Fruit fly (Drosophila melanogaster) whole organism, embryonic: ENCODE measurements around the gene CG9886.

Source experiments
- Ada2b ChIP-seq: fragments of 200-800 bp; sonication (Bioruptor generic); IDR thresholded peaks from 2 replicates; pipeline ENCODE4 v1.3.6; 2022; ENCODE audit warnings: missing biosample characterization, missing genetic modification characterization
- Adf1 ChIP-seq: fragments of 200-800 bp; sonication (Bioruptor generic); IDR thresholded peaks from 2 replicates; pipeline ENCODE4 v1.3.6; 2022; ENCODE audit warnings: missing biosample characterization, missing genetic modification characterization
- CG10147 ChIP-seq: fragments of 200-800 bp; sonication (Bioruptor generic); optimal IDR thresholded peaks from 2 replicates; lab custom pipeline; 2019; ENCODE audit warnings: missing biosample characterization, mild to moderate bottlenecking, missing genetic modification characterization, moderate library complexity
- CG10209 ChIP-seq: fragments of 200-800 bp; sonication (Bioruptor generic); optimal IDR thresholded peaks from 3 replicates; lab custom pipeline; 2017; ENCODE audit warnings: missing biosample characterization, mild to moderate bottlenecking, missing genetic modification characterization, missing genetic modification reagents
- CG10431 ChIP-seq: fragments of 200-800 bp; sonication (Bioruptor generic); optimal IDR thresholded peaks from 3 replicates; lab custom pipeline; 2018; ENCODE audit warnings: missing biosample characterization, mild to moderate bottlenecking, missing genetic modification characterization
- CG11085 ChIP-seq: fragments of 200-800 bp; sonication (Bioruptor generic); IDR thresholded peaks from 2 replicates; pipeline ENCODE4 v1.3.6; 2022; ENCODE audit warnings: missing biosample characterization, missing genetic modification characterization
- CG11247 ChIP-seq: fragments of 200-800 bp; sonication (Bioruptor generic); IDR thresholded peaks from 2 replicates; pipeline ENCODE4 v1.3.6; 2022; ENCODE audit warnings: missing biosample characterization, missing genetic modification characterization
- CG1603 ChIP-seq: fragments of 200-800 bp; sonication (Bioruptor generic); optimal IDR thresholded peaks from 2 replicates; lab custom pipeline; 2019; ENCODE audit warnings: missing biosample characterization, mild to moderate bottlenecking, missing genetic modification characterization, moderate library complexity
- CG17361 ChIP-seq: fragments of 200-800 bp; sonication (Bioruptor generic); IDR thresholded peaks from 3 replicates; pipeline ENCODE4 v1.3.6; 2022; ENCODE audit warnings: missing biosample characterization, missing genetic modification characterization
- CG17829 ChIP-seq: fragments of 200-800 bp; optimal IDR thresholded peaks from 2 replicates; lab custom pipeline; 2019; ENCODE audit warnings: missing biosample characterization, mild to moderate bottlenecking, missing genetic modification characterization, moderate library complexity
- CG18599 ChIP-seq: fragments of 200-800 bp; sonication (Bioruptor generic); optimal IDR thresholded peaks from 3 replicates; lab custom pipeline; 2017; ENCODE audit warnings: missing biosample characterization, missing genetic modification characterization, mild to moderate bottlenecking, moderate library complexity, missing genetic modification reagents
- CG2129 ChIP-seq: fragments of 200-800 bp; sonication (Bioruptor generic); IDR thresholded peaks from 2 replicates; pipeline ENCODE4 v1.3.6; 2022; ENCODE audit warnings: missing biosample characterization, missing genetic modification characterization; ENCODE audit not compliant: partially characterized antibody
- CG3163 ChIP-seq: fragments of 200-800 bp; sonication (Bioruptor generic); optimal IDR thresholded peaks from 3 replicates; lab custom pipeline; 2016; ENCODE audit warnings: missing biosample characterization, missing genetic modification characterization
- CG34376 ChIP-seq: fragments of 200-800 bp; sonication (Bioruptor generic); optimal IDR thresholded peaks from 2 replicates; lab custom pipeline; 2018; ENCODE audit warnings: missing biosample characterization, mild to moderate bottlenecking, missing genetic modification characterization
- CG7963 ChIP-seq: fragments of 200-800 bp; sonication (Bioruptor generic); IDR thresholded peaks from 3 replicates; pipeline ENCODE4 v1.3.6; 2022; ENCODE audit warnings: missing biosample characterization, missing genetic modification characterization; ENCODE audit not compliant: partially characterized antibody
- CG8924 ChIP-seq: fragments of 200-800 bp; optimal IDR thresholded peaks from 3 replicates; lab custom pipeline; 2019; ENCODE audit warnings: missing biosample characterization, mild to moderate bottlenecking, missing genetic modification characterization, moderate library complexity
- CG8944 ChIP-seq: fragments of 200-800 bp; sonication (Bioruptor generic); optimal IDR thresholded peaks from 3 replicates; lab custom pipeline; 2016; ENCODE audit warnings: missing biosample characterization, missing genetic modification characterization
- CG9876 ChIP-seq: fragments of 200-800 bp; sonication (Bioruptor generic); optimal IDR thresholded peaks from 2 replicates; lab custom pipeline; 2016; ENCODE audit warnings: missing biosample characterization, missing genetic modification characterization
- D19B ChIP-seq: fragments of 200-800 bp; sonication (Bioruptor generic); optimal IDR thresholded peaks from 2 replicates; lab custom pipeline; 2017; ENCODE audit warnings: missing biosample characterization, mild to moderate bottlenecking, missing genetic modification characterization
- Elba2 ChIP-seq: fragments of 200-800 bp; sonication (Bioruptor generic); optimal IDR thresholded peaks from 3 replicates; lab custom pipeline; 2016; ENCODE audit warnings: missing biosample characterization, missing genetic modification characterization
- Fer1 ChIP-seq: fragments of 200-800 bp; sonication (Bioruptor generic); optimal IDR thresholded peaks from 2 replicates; lab custom pipeline; 2017; ENCODE audit warnings: missing biosample characterization, mild to moderate bottlenecking, missing genetic modification characterization
- GATAe ChIP-seq: fragments of 200-800 bp; sonication (Bioruptor generic); conservative IDR thresholded peaks from 2 replicates; pipeline ENCODE4 v1.3.6; 2022; ENCODE audit warnings: missing biosample characterization, missing genetic modification characterization
- HHEX ChIP-seq: fragments of 200-800 bp; sonication (Bioruptor generic); optimal IDR thresholded peaks from 3 replicates; lab custom pipeline; 2017; ENCODE audit warnings: missing biosample characterization, mild to moderate bottlenecking, missing genetic modification characterization, missing genetic modification reagents
- Mrtf ChIP-seq: fragments of 200-800 bp; sonication (Bioruptor generic); IDR thresholded peaks from 3 replicates; pipeline ENCODE4 v1.3.6; 2022; ENCODE audit warnings: missing biosample characterization, missing genetic modification characterization
- NC2α ChIP-seq: fragments of 200-800 bp; sonication (Bioruptor generic); optimal IDR thresholded peaks from 2 replicates; lab custom pipeline; 2016; ENCODE audit warnings: missing biosample characterization, missing genetic modification characterization
- Nf-YC ChIP-seq: fragments of 200-800 bp; optimal IDR thresholded peaks from 3 replicates; lab custom pipeline; 2019; ENCODE audit warnings: missing biosample characterization, mild to moderate bottlenecking, missing genetic modification characterization, moderate library complexity
- Oaz ChIP-seq: fragments of 200-800 bp; sonication (Bioruptor generic); IDR thresholded peaks from 2 replicates; pipeline ENCODE4 v1.3.6; 2022; ENCODE audit warnings: missing biosample characterization, missing genetic modification characterization
- Ssrp ChIP-seq: fragments of 200-800 bp; sonication (Bioruptor generic); optimal IDR thresholded peaks from 2 replicates; lab custom pipeline; 2018; ENCODE audit warnings: missing biosample characterization, mild to moderate bottlenecking, missing genetic modification characterization, moderate library complexity
- Tbp ChIP-seq: fragments of >200 bp; optimal IDR thresholded peaks from 2 replicates; lab custom pipeline; 2018; ENCODE audit warnings: missing biosample characterization, missing genetic modification characterization
- ac ChIP-seq: fragments of 200-800 bp; sonication (Bioruptor generic); optimal IDR thresholded peaks from 3 replicates; lab custom pipeline; 2017; ENCODE audit warnings: missing biosample characterization, mild to moderate bottlenecking, missing genetic modification characterization
- ato ChIP-seq: fragments of 200-800 bp; sonication (Bioruptor generic); IDR thresholded peaks from 2 replicates; pipeline ENCODE4 v1.3.6; 2022; ENCODE audit warnings: missing biosample characterization, missing genetic modification characterization; ENCODE audit not compliant: partially characterized antibody
- bigmax ChIP-seq: fragments of 200-800 bp; sonication (Bioruptor generic); optimal IDR thresholded peaks from 2 replicates; lab custom pipeline; 2018; ENCODE audit warnings: missing biosample characterization, mild to moderate bottlenecking, missing genetic modification characterization
- bsh ChIP-seq, 2 experiments: fragments of 200-800 bp; sonication (Bioruptor generic); optimal IDR thresholded peaks; 2 replicates each; lab custom pipeline; 2017 to 2018; ENCODE audit warnings: mild to moderate bottlenecking in 2 of 2, missing biosample characterization in 2 of 2, missing genetic modification characterization in 2 of 2, moderate library complexity in 1 of 2
- chinmo ChIP-seq: fragments of 200-800 bp; sonication (Bioruptor generic); IDR thresholded peaks from 4 replicates; pipeline ENCODE4 v1.3.6; 2022; ENCODE audit warnings: missing biosample characterization, missing genetic modification characterization; ENCODE audit not compliant: partially characterized antibody
- crc ChIP-seq: fragments of 200-800 bp; sonication (Bioruptor generic); optimal IDR thresholded peaks from 2 replicates; lab custom pipeline; 2016; ENCODE audit warnings: missing biosample characterization, missing genetic modification characterization
- dmrt11E ChIP-seq: fragments of 200-800 bp; sonication (Bioruptor generic); optimal IDR thresholded peaks from 3 replicates; lab custom pipeline; 2018; ENCODE audit warnings: missing biosample characterization, mild to moderate bottlenecking, missing genetic modification characterization, moderate library complexity
- fu2 ChIP-seq: fragments of 200-800 bp; sonication (Bioruptor generic); optimal IDR thresholded peaks from 2 replicates; lab custom pipeline; 2016; ENCODE audit warnings: missing biosample characterization, missing genetic modification characterization
- ham ChIP-seq: fragments of 200-800 bp; sonication (Bioruptor generic); IDR thresholded peaks from 2 replicates; pipeline ENCODE4 v1.3.6; 2022; ENCODE audit warnings: missing biosample characterization, missing genetic modification characterization
- nau ChIP-seq: fragments of 200-800 bp; sonication (Bioruptor generic); optimal IDR thresholded peaks from 3 replicates; lab custom pipeline; 2017; ENCODE audit warnings: missing biosample characterization, mild to moderate bottlenecking, missing genetic modification characterization, missing genetic modification reagents
- nom ChIP-seq: fragments of 200-800 bp; sonication (Bioruptor generic); optimal IDR thresholded peaks from 2 replicates; lab custom pipeline; 2017; ENCODE audit warnings: missing biosample characterization, missing genetic modification characterization, mild to moderate bottlenecking, moderate library complexity, missing genetic modification reagents
- org-1 ChIP-seq: fragments of 200-800 bp; sonication (Bioruptor generic); optimal IDR thresholded peaks from 2 replicates; lab custom pipeline; 2017; ENCODE audit warnings: missing biosample characterization, missing genetic modification characterization
- pita ChIP-seq: fragments of 200-800 bp; sonication (Bioruptor generic); optimal IDR thresholded peaks from 2 replicates; lab custom pipeline; 2017; ENCODE audit warnings: missing biosample characterization, mild to moderate bottlenecking, missing genetic modification characterization
- row ChIP-seq: fragments of 200-800 bp; sonication (Bioruptor generic); IDR thresholded peaks from 3 replicates; pipeline ENCODE4 v1.3.6; 2022; ENCODE audit warnings: missing biosample characterization, missing genetic modification characterization
- sd ChIP-seq: fragments of 200-800 bp; sonication (Bioruptor generic); optimal IDR thresholded peaks from 3 replicates; lab custom pipeline; 2018; ENCODE audit warnings: missing biosample characterization, mild to moderate bottlenecking, missing genetic modification characterization, moderate library complexity
- sisA ChIP-seq: fragments of 200-800 bp; sonication (Bioruptor generic); IDR thresholded peaks from 2 replicates; pipeline ENCODE4 v1.3.6; 2022; ENCODE audit warnings: missing biosample characterization, missing genetic modification characterization
- sqz ChIP-seq: fragments of 200-800 bp; sonication (Bioruptor generic); optimal IDR thresholded peaks from 3 replicates; lab custom pipeline; 2018; ENCODE audit warnings: missing biosample characterization, mild to moderate bottlenecking, missing genetic modification characterization
- tin ChIP-seq: fragments of 200-800 bp; sonication (Bioruptor generic); optimal IDR thresholded peaks from 3 replicates; lab custom pipeline; 2016; ENCODE audit warnings: missing biosample characterization, missing genetic modification characterization
- twi ChIP-seq: fragments of 200-800 bp; optimal IDR thresholded peaks from 2 replicates; lab custom pipeline; 2019; ENCODE audit warnings: missing biosample characterization, mild to moderate bottlenecking, missing genetic modification characterization, moderate library complexity
- vfl ChIP-seq: fragments of 200-800 bp; sonication (Bioruptor generic); optimal IDR thresholded peaks from 2 replicates; lab custom pipeline; 2016; ENCODE audit warnings: missing biosample characterization, missing genetic modification characterization
- vvl ChIP-seq: fragments of 200-800 bp; sonication (Bioruptor generic); IDR thresholded peaks from 2 replicates; pipeline ENCODE4 v1.3.6; 2022; ENCODE audit warnings: missing biosample characterization, missing genetic modification characterization

The CG9886 gene

DNA sequence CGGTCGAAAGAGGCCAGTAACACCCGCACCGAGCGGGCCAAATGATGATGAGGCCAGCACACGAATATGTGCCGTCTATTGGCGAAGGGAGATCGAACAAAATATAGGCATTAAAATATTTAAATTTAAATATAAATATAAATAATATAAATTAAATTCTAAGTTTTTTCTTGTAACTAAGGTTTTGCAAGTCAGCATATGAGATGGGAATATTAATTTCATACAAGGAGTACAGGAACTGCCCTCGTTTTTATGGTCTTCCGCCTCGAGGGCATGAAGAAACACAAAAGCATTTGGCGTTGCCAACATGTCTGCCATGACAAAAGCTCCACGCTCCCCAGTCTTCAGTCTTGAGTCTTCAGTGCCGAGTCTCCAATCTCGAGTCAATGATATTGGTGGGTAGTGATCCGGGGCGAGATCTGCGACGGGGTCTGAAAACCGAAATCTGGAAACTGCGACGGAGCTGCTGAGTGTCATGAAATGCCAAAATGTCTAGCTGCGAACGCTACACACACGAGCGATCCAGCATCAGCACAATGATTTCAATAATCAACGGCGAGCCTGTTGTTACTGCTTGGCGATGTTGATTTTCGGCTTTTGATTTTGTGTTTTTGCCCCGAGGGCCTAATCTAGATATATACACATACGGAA, 47.2 kb downstream of the CG9886 start (continued):
- TF ChIP-seq fu2 (GFP tag; lab: Kevin White, UChicago) (no peak), Fer1 (GFP tag; lab: Kevin White, UChicago) (no peak), D19B (GFP tag; lab: Kevin White, UChicago) (no peak), bsh (GFP tag; optimal IDR thresholded peaks at IDR 0.05; lab: Kevin White, UChicago) (no peak), CG10147 (GFP tag; lab: Kevin White, UChicago) (no peak), CG17829 (tag; lab: Kevin White, UChicago) (no peak), Ada2b (GFP tag; lab: Robert Waterston, UW) (peak; percentile 79), crc (GFP tag; lab: Kevin White, UChicago) (no peak), CG17361 (GFP tag; lab: Robert Waterston, UW) (no peak), dmrt11E (tag; lab: Kevin White, UChicago) (no peak), Tbp (GFP tag; lab: Kevin White, UChicago) (no peak), CG10209 (peak; percentile 20), Oaz (GFP tag; lab: Robert Waterston, UW) (no peak), CG3163 (GFP tag; lab: Kevin White, UChicago) (no peak), vfl (no peak), ham (GFP tag; lab: Robert Waterston, UW) (no peak), nau (GFP tag; lab: Kevin White, UChicago) (no peak), CG9876 (GFP tag; lab: Kevin White, UChicago) (no peak), row (GFP tag; lab: Robert Waterston, UW) (peak; percentile 63), nom (GFP tag; lab: Kevin White, UChicago) (no peak), ac (GFP tag; lab: Kevin White, UChicago) (no peak), CG8924 (tag; lab: Kevin White, UChicago) (no peak), bigmax (GFP tag; lab: Kevin White, UChicago) (no peak), chinmo (GFP tag; lab: Robert Waterston, UW) (0 out of 4 replicates have a peak, but pooled peaks have one; percentile 31), pita (GFP tag; lab: Kevin White, UChicago) (no peak), NC2α (no peak), sisA (GFP tag; lab: Robert Waterston, UW) (peak; percentile 39; the same call in 1 of the 2 replicates), CG1603 (tag; lab: Kevin White, UChicago) (no peak), CG11085 (GFP tag; lab: Robert Waterston, UW) (no peak), CG18599 (GFP tag; lab: Kevin White, UChicago) (peak; percentile 56), CG2129 (no peak), twi (tag; lab: Kevin White, UChicago) (no peak), Nf-YC (tag; lab: Kevin White, UChicago) (no peak), CG34376 (no peak), Mrtf (GFP tag; lab: Robert Waterston, UW) (no peak), tin (no peak), CG8944 (no peak), org-1 (GFP tag; lab: Kevin White, UChicago) (no peak), sd (tag; lab: Kevin White, UChicago) (peak; percentile 10), ato (no peak), CG7963 (GFP tag; lab: Robert Waterston, UW) (no peak), vvl (GFP tag; lab: Robert Waterston, UW) (peak; percentile 14; the same call in 1 of the 2 replicates), CG10431 (GFP tag; lab: Kevin White, UChicago) (no peak), GATAe (GFP tag; lab: Robert Waterston, UW) (no peak), CG11247 (GFP tag; lab: Robert Waterston, UW) (peak; percentile 36; the same call in 1 of the 2 replicates), HHEX (no peak), sqz (GFP tag; lab: Kevin White, UChicago) (no peak), Elba2 (GFP tag; lab: Kevin White, UChicago) (no peak), Adf1 (0 out of 2 replicates have a peak, but pooled peaks have one; percentile 11), Ssrp (tag; lab: Kevin White, UChicago) (no peak)
